Fruit fly (Drosophila melanogaster): Measurements from ENCODE around the gene Acat2.

dm6 chr3L:1298509-1298908 lies 4.2 kb upstream of the Acat2 start, which contains the start of gene scf:
- TF ChIP-seq insv (optimal IDR thresholded peaks at IDR 0.05), result no peak
- TF ChIP-seq ttk (optimal IDR thresholded peaks at IDR 0.05), result no peak
